Fruit fly (Drosophila melanogaster) whole organism, prepupa: ENCODE results near the gene CG46311.

Experiments
- Blimp-1 ChIP-seq: fragments of 200-800 bp; sonication (Bioruptor generic); optimal IDR thresholded peaks from 3 replicates; lab custom pipeline; 2017; ENCODE audit warnings: missing biosample characterization, missing genetic modification characterization, mild to moderate bottlenecking, moderate library complexity, missing genetic modification reagents
- CG10631 ChIP-seq: fragments of 200-800 bp; sonication (Bioruptor generic); optimal IDR thresholded peaks from 2 replicates; lab custom pipeline; 2016; ENCODE audit warnings: missing biosample characterization, missing genetic modification characterization
- CG11294 ChIP-seq: fragments of 200-800 bp; sonication (Bioruptor generic); IDR thresholded peaks from 2 replicates; pipeline ENCODE4 v1.3.6; 2022; ENCODE audit warnings: missing biosample characterization, missing genetic modification characterization
- CG11762 ChIP-seq: fragments of 200-800 bp; sonication (Bioruptor generic); optimal IDR thresholded peaks from 3 replicates; lab custom pipeline; 2016; ENCODE audit warnings: missing biosample characterization, missing genetic modification characterization; ENCODE audit not compliant: insufficient read depth
- CG15336 ChIP-seq: fragments of 200-800 bp; sonication (Bioruptor generic); IDR thresholded peaks from 2 replicates; pipeline ENCODE4 v1.3.6; 2022; ENCODE audit warnings: missing biosample characterization, missing genetic modification characterization
- CG1621 ChIP-seq: fragments of 200-800 bp; sonication (Bioruptor generic); optimal IDR thresholded peaks from 3 replicates; lab custom pipeline; 2018; ENCODE audit warnings: missing biosample characterization, mild to moderate bottlenecking, missing genetic modification characterization
- CG16779 ChIP-seq: fragments of 200-800 bp; sonication (Bioruptor generic); optimal IDR thresholded peaks from 3 replicates; lab custom pipeline; 2017; ENCODE audit warnings: missing biosample characterization, mild to moderate bottlenecking, missing genetic modification characterization
- CG3032 ChIP-seq: fragments of 200-800 bp; optimal IDR thresholded peaks from 2 replicates; lab custom pipeline; 2019; ENCODE audit warnings: missing biosample characterization, mild to moderate bottlenecking, missing genetic modification characterization, moderate library complexity
- CG31627 ChIP-seq: fragments of 200-800 bp; sonication (Bioruptor generic); optimal IDR thresholded peaks from 3 replicates; lab custom pipeline; 2016; ENCODE audit warnings: missing biosample characterization, missing genetic modification characterization
- CG32006 ChIP-seq: fragments of 200-800 bp; sonication (Bioruptor generic); optimal IDR thresholded peaks from 3 replicates; lab custom pipeline; 2017; ENCODE audit warnings: missing biosample characterization, mild to moderate bottlenecking, missing genetic modification characterization
- CG34406 ChIP-seq: fragments of 200-800 bp; sonication (Bioruptor generic); optimal IDR thresholded peaks from 3 replicates; lab custom pipeline; 2016; ENCODE audit warnings: missing biosample characterization, missing genetic modification characterization
- CG6163 ChIP-seq: fragments of 200-800 bp; sonication (Bioruptor generic); IDR thresholded peaks from 3 replicates; pipeline ENCODE4 v1.3.6; 2022; ENCODE audit warnings: missing biosample characterization, missing genetic modification characterization
- CG6276 ChIP-seq: fragments of 200-800 bp; sonication (Bioruptor generic); optimal IDR thresholded peaks from 2 replicates; lab custom pipeline; 2017; ENCODE audit warnings: missing biosample characterization, mild to moderate bottlenecking, missing genetic modification characterization
- CG6792 ChIP-seq: fragments of 200-800 bp; sonication (Bioruptor generic); optimal IDR thresholded peaks from 3 replicates; lab custom pipeline; 2016; ENCODE audit warnings: missing biosample characterization, missing genetic modification characterization
- CG6808 ChIP-seq: fragments of 200-800 bp; sonication (Bioruptor generic); optimal IDR thresholded peaks from 3 replicates; lab custom pipeline; 2017; ENCODE audit warnings: missing biosample characterization, missing genetic modification characterization, mild to moderate bottlenecking, moderate library complexity, missing genetic modification reagents
- CG7368 ChIP-seq: fragments of 200-800 bp; sonication (Bioruptor generic); optimal IDR thresholded peaks from 3 replicates; lab custom pipeline; 2016; ENCODE audit warnings: missing biosample characterization, missing genetic modification characterization
- CG8119 ChIP-seq: fragments of 200-800 bp; sonication (Bioruptor generic); IDR thresholded peaks from 3 replicates; pipeline ENCODE4 v1.3.6; 2022; ENCODE audit warnings: missing biosample characterization, missing genetic modification characterization
- CG8319 ChIP-seq: fragments of 200-800 bp; sonication (Bioruptor generic); optimal IDR thresholded peaks from 3 replicates; lab custom pipeline; 2016; ENCODE audit warnings: missing biosample characterization, missing genetic modification characterization
- CG9139 ChIP-seq: fragments of 200-800 bp; sonication (Bioruptor generic); optimal IDR thresholded peaks from 3 replicates; lab custom pipeline; 2017; ENCODE audit warnings: missing biosample characterization, mild to moderate bottlenecking, missing genetic modification characterization
- Eip78C ChIP-seq: fragments of 200-800 bp; sonication (Bioruptor generic); peaks from one replicate; lab custom pipeline; 2016; ENCODE audit warnings: missing biosample characterization, missing genetic modification characterization
- Eip93F ChIP-seq: fragments of 200-800 bp; sonication (Bioruptor generic); optimal IDR thresholded peaks from 2 replicates; lab custom pipeline; 2016; ENCODE audit warnings: missing biosample characterization, mild to moderate bottlenecking, missing genetic modification characterization
- Ets21C ChIP-seq: fragments of 200-800 bp; sonication (Bioruptor generic); optimal IDR thresholded peaks from 3 replicates; lab custom pipeline; 2016; ENCODE audit warnings: missing biosample characterization, missing genetic modification characterization
- Gug ChIP-seq: fragments of 200-800 bp; sonication (Bioruptor generic); IDR thresholded peaks from 2 replicates; pipeline ENCODE4 v1.3.6; 2022; ENCODE audit warnings: missing biosample characterization, missing genetic modification characterization
- Hr4 ChIP-seq: fragments of 200-800 bp; sonication (Bioruptor generic); optimal IDR thresholded peaks from 3 replicates; lab custom pipeline; 2016; ENCODE audit warnings: missing biosample characterization, missing genetic modification characterization
- OdsH ChIP-seq: fragments of 200-800 bp; sonication (Bioruptor generic); optimal IDR thresholded peaks from 3 replicates; lab custom pipeline; 2016; ENCODE audit warnings: missing biosample characterization, missing genetic modification characterization
- Smox ChIP-seq: fragments of 200-800 bp; sonication (Bioruptor generic); optimal IDR thresholded peaks from 3 replicates; lab custom pipeline; 2016; ENCODE audit warnings: missing biosample characterization, missing genetic modification characterization
- Sox14 ChIP-seq: fragments of 200-800 bp; sonication (Bioruptor generic); optimal IDR thresholded peaks from 3 replicates; lab custom pipeline; 2016; ENCODE audit warnings: missing biosample characterization, missing genetic modification characterization
- Sox15 ChIP-seq: fragments of 200-800 bp; sonication (Bioruptor generic); optimal IDR thresholded peaks from 3 replicates; lab custom pipeline; 2016; ENCODE audit warnings: missing biosample characterization, missing genetic modification characterization
- acj6 ChIP-seq: fragments of 200-800 bp; sonication (Bioruptor generic); optimal IDR thresholded peaks from 3 replicates; lab custom pipeline; 2016; ENCODE audit warnings: missing biosample characterization, missing genetic modification characterization
- dac ChIP-seq: fragments of 200-800 bp; sonication (Bioruptor generic); optimal IDR thresholded peaks from 2 replicates; lab custom pipeline; 2017; ENCODE audit warnings: missing biosample characterization, mild to moderate bottlenecking, missing genetic modification characterization
- dsx ChIP-seq: fragments of 200-800 bp; optimal IDR thresholded peaks from 3 replicates; lab custom pipeline; 2019; ENCODE audit warnings: missing biosample characterization, mild to moderate bottlenecking, missing genetic modification characterization, moderate library complexity; ENCODE audit not compliant: poor library complexity, severe bottlenecking
- esn ChIP-seq: fragments of 200-800 bp; sonication (Bioruptor generic); optimal IDR thresholded peaks from 2 replicates; lab custom pipeline; 2016; ENCODE audit warnings: missing biosample characterization, mild to moderate bottlenecking, missing genetic modification characterization, moderate library complexity
- fd59A ChIP-seq: fragments of 200-800 bp; sonication (Bioruptor generic); optimal IDR thresholded peaks from 2 replicates; lab custom pipeline; 2017; ENCODE audit warnings: missing biosample characterization, mild to moderate bottlenecking, missing genetic modification characterization, missing genetic modification reagents
- fd85E ChIP-seq: fragments of 200-800 bp; sonication (Bioruptor generic); optimal IDR thresholded peaks from 3 replicates; lab custom pipeline; 2016; ENCODE audit warnings: missing biosample characterization, missing genetic modification characterization
- net ChIP-seq: fragments of 200-800 bp; sonication (Bioruptor generic); optimal IDR thresholded peaks from 3 replicates; lab custom pipeline; 2016; ENCODE audit warnings: missing biosample characterization, missing genetic modification characterization
- spab ChIP-seq: fragments of 200-800 bp; sonication (Bioruptor generic); optimal IDR thresholded peaks from 2 replicates; lab custom pipeline; 2017; ENCODE audit warnings: missing biosample characterization, mild to moderate bottlenecking, missing genetic modification characterization, missing genetic modification reagents
- svp ChIP-seq: fragments of 200-800 bp; sonication (Bioruptor generic); peaks from one replicate; lab custom pipeline; 2016; ENCODE audit warnings: missing biosample characterization, missing genetic modification characterization
- topi ChIP-seq: fragments of 200-800 bp; sonication (Bioruptor generic); optimal IDR thresholded peaks from 3 replicates; lab custom pipeline; 2016; ENCODE audit warnings: missing biosample characterization, missing genetic modification characterization
- vri ChIP-seq: fragments of 200-800 bp; sonication (Bioruptor generic); optimal IDR thresholded peaks from 3 replicates; lab custom pipeline; 2016; ENCODE audit warnings: missing biosample characterization, mild to moderate bottlenecking, missing genetic modification characterization

Gene CG46311

DNA sequence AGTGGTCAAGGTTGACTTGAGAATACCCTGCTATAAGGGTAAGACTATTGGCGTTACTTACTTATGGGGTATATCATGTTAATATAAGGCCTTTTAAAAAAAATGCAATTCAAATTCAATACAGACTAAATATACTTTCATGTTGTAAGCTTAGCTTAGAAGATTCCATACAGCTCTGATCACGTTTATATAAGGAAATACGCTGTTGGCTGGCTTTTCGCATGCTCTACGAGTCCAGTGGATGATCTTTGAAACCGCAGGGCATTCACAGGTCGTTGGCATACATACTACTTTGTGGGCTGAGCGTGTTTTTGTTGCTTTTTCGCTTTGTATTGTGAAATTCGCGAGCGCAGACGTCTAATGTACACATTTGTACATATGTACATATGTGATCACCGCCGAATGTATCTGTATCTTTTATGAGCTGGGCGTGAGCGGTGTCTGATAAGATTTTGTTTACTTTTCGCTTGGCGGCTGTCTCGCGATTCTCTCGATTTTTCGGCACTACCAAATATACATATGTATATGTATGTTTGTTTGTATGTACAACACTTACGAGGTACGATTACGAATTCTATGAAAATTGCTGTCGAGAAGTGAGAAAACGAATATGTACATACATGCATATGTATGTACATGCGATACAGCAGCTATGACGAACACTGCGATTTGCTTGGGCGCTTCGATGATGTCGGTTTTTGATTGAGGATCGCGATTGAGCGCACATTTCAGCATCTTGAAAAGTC, 70.8 kb downstream of the CG46311 start (continued):
- TF ChIP-seq Blimp-1 (GFP tag; lab: Kevin White, UChicago) (peak; percentile 4), acj6 (GFP tag; lab: Kevin White, UChicago) (peak; percentile 14), CG32006 (GFP tag; lab: Kevin White, UChicago) (peak; percentile 50), CG16779 (no peak), spab (no peak), CG6792 (GFP tag; lab: Kevin White, UChicago) (peak; percentile 21), CG6276 (GFP tag; lab: Kevin White, UChicago) (no peak), CG8119 (GFP tag; lab: Robert Waterston, UW) (peak; percentile 35; the same call in 1 of the 3 replicates), CG6163 (GFP tag; lab: Robert Waterston, UW) (no peak), CG8319 (GFP tag; lab: Kevin White, UChicago) (no peak), Smox (GFP tag; lab: Kevin White, UChicago) (peak; percentile 24), CG31627 (GFP tag; lab: Kevin White, UChicago) (peak; percentile 51), CG9139 (GFP tag; lab: Kevin White, UChicago) (no peak), CG1621 (tag; lab: Kevin White, UChicago) (no peak), fd59A (GFP tag; lab: Kevin White, UChicago) (no peak), dac (GFP tag; lab: Kevin White, UChicago) (no peak), CG34406 (peak; percentile 8), vri (GFP tag; lab: Kevin White, UChicago) (peak; percentile 63), Ets21C (GFP tag; lab: Kevin White, UChicago) (peak; percentile 24), CG11294 (GFP tag; lab: Robert Waterston, UW) (no peak; the same call in 1 of the 2 replicates), Gug (GFP tag; lab: Robert Waterston, UW) (no peak), Eip78C (peak; percentile 71), net (GFP tag; lab: Kevin White, UChicago) (no peak), fd85E (GFP tag; lab: Kevin White, UChicago) (no peak), Sox15 (GFP tag; lab: Kevin White, UChicago) (peak; percentile 16)

dm6 chrX:13635000-13635368, 71.4 kb downstream of the CG46311 start:
- TF ChIP-seq CG8119 (GFP tag; lab: Robert Waterston, UW) (no peak), vri (GFP tag; lab: Kevin White, UChicago) (no peak), net (GFP tag; lab: Kevin White, UChicago) (no peak), svp (peak; percentile 58), Ets21C (GFP tag; lab: Kevin White, UChicago) (no peak), CG10631 (GFP tag; lab: Kevin White, UChicago) (no peak), Gug (GFP tag; lab: Robert Waterston, UW) (no peak), CG11762 (GFP tag; lab: Kevin White, UChicago) (no peak), dsx (no peak)

- TF ChIP-seq esn (no peak), Sox14 (GFP tag; lab: Kevin White, UChicago) (no peak), CG6163 (GFP tag; lab: Robert Waterston, UW) (no peak), CG15336 (GFP tag; lab: Robert Waterston, UW) (no peak), OdsH (GFP tag; lab: Kevin White, UChicago) (no peak), Ets21C (GFP tag; lab: Kevin White, UChicago) (no peak), CG9139 (GFP tag; lab: Kevin White, UChicago) (no peak), CG7368 (GFP tag; lab: Kevin White, UChicago) (no peak), Hr4 (GFP tag; lab: Kevin White, UChicago) (no peak), CG6808 (no peak), Eip93F (GFP tag; lab: Kevin White, UChicago) (no peak), CG3032 (tag; lab: Kevin White, UChicago) (no peak), CG8319 (GFP tag; lab: Kevin White, UChicago) (no peak), CG31627 (GFP tag; lab: Kevin White, UChicago) (no peak), Sox15 (GFP tag; lab: Kevin White, UChicago) (no peak), topi (no peak)
Measured at dm6 chrX:13636810-13637209, 73.2 kb downstream of the CG46311 start.
